Worm (Caenorhabditis elegans) whole organism, mixed stage, embryonic: Measurements from ENCODE around the gene fbxa-184.

Source experiments
- blmp-1 ChIP-seq: fragments of 150-350 bp; optimal IDR thresholded peaks from 2 replicates; lab custom pipeline; 2014; ENCODE audit warnings: missing biosample characterization, missing genetic modification characterization
- ceh-43 ChIP-seq: fragments of 200-800 bp; sonication (Bioruptor generic); optimal IDR thresholded peaks from 2 replicates; lab custom pipeline; 2018; ENCODE audit warnings: mild to moderate bottlenecking, missing genetic modification characterization, moderate library complexity, missing compliant biosample characterization
- ceh-83 ChIP-seq: fragments of 200-800 bp; sonication (Bioruptor generic); optimal IDR thresholded peaks from 2 replicates; lab custom pipeline; 2018; ENCODE audit warnings: mild to moderate bottlenecking, missing genetic modification characterization, missing compliant biosample characterization
- nhr-28 ChIP-seq: fragments of 150-350 bp; optimal IDR thresholded peaks from 2 replicates; lab custom pipeline; 2014; ENCODE audit warnings: missing biosample characterization, missing genetic modification characterization
- snpc-4 ChIP-seq: fragments of 150-350 bp; optimal IDR thresholded peaks from 2 replicates; lab custom pipeline; 2014; ENCODE audit warnings: missing biosample characterization, missing genetic modification characterization
- unc-39 ChIP-seq: fragments of 150-350 bp; optimal IDR thresholded peaks from 2 replicates; lab custom pipeline; 2014; ENCODE audit warnings: missing biosample characterization, missing genetic modification characterization
- unc-62 ChIP-seq: fragments of 150-350 bp; optimal IDR thresholded peaks from 2 replicates; lab custom pipeline; 2014; ENCODE audit warnings: missing biosample characterization, missing genetic modification reagents, missing genetic modification characterization

DNA sequence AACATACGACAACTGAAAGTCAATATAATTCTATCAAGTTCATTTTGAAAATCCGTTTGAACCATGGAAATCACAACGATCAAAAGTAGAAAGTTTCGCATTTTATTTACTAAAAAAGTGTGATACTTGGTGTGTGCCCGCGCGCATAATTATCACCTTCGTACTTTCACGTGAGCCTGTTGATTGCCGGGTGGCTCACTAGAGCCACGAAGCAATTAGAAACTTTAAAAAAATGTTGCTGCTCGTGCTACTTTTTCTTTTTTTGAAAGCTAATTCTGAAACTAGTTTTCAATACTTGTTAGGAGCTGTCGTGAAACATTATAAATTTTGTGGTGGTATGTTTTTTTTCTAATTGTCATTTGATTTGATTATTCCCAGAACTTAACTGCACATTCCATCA lies 28.8 kb downstream of the fbxa-184 start, which contains the start of the genes irld-9 and irld-33:
- TF ChIP-seq snpc-4 (tag; lab: Kevin White, UChicago): no peak
- TF ChIP-seq ceh-43 (GFP tag; lab: Kevin White, UChicago): no peak
- no peak for TF ChIP-seq unc-39 (tag; lab: Kevin White, UChicago)
- TF ChIP-seq blmp-1 (tag; lab: Kevin White, UChicago): no peak
- no peak for TF ChIP-seq ceh-83 (GFP tag; lab: Kevin White, UChicago)
- no peak for TF ChIP-seq unc-62 (GFP tag; lab: Kevin White, UChicago)
- no peak for TF ChIP-seq nhr-28
